Worm (Caenorhabditis elegans) whole organism, L4 larva: ENCODE data around the gene Y55D9A.2.

ENCODE experiments used
- F49E8.2 ChIP-seq: sonication (generic microtip); optimal IDR thresholded peaks from 2 replicates; lab custom pipeline; 2016; ENCODE audit warnings: missing compliant biosample characterization, mild to moderate bottlenecking, missing genetic modification characterization, borderline replicate concordance
- ceh-20 ChIP-seq: fragments of 200-800 bp; sonication (Bioruptor generic); IDR thresholded peaks from 2 replicates; pipeline ENCODE4 v1.3.6; 2022; ENCODE audit warnings: missing genetic modification reagents, missing genetic modification characterization, missing compliant biosample characterization
- daf-16 ChIP-seq, 3 experiments: sonication (generic microtip); optimal IDR thresholded peaks; 2 replicates each; lab custom pipeline; 2016 to 2017; ENCODE audit warnings: missing genetic modification characterization in 3 of 3, missing genetic modification reagents in 3 of 3, mild to moderate bottlenecking in 2 of 3, missing compliant biosample characterization in 2 of 3, missing biosample characterization in 1 of 3, moderate library complexity in 1 of 3
- dpl-1 ChIP-seq: fragments of 150-350 bp; optimal IDR thresholded peaks from 2 replicates; lab custom pipeline; 2014; ENCODE audit warnings: missing biosample characterization, missing genetic modification reagents, missing genetic modification characterization
- dve-1 ChIP-seq: sonication (generic microtip); optimal IDR thresholded peaks from 2 replicates; lab custom pipeline; 2017; ENCODE audit warnings: antibody characterized with exemption, mild to moderate bottlenecking, missing genetic modification characterization, missing compliant biosample characterization; ENCODE audit not compliant: insufficient read depth
- hif-1 ChIP-seq, 2 experiments: sonication (generic microtip); optimal IDR thresholded peaks; 2 replicates each; lab custom pipeline; 2016 to 2017; ENCODE audit warnings: missing compliant biosample characterization in 2 of 2, missing genetic modification characterization in 2 of 2, missing genetic modification reagents in 2 of 2, missing genotype in 2 of 2, mild to moderate bottlenecking in 1 of 2
- lin-13 ChIP-seq: fragments of 150-350 bp; optimal IDR thresholded peaks from 2 replicates; lab custom pipeline; 2014; ENCODE audit warnings: missing biosample characterization, missing genetic modification reagents, missing genetic modification characterization
- snpc-1.2 ChIP-seq: fragments of 200-800 bp; sonication (Bioruptor generic); IDR thresholded peaks from 2 replicates; pipeline ENCODE4 v1.3.6; 2022; ENCODE audit warnings: missing genetic modification reagents, missing genetic modification characterization, missing compliant biosample characterization
- unc-62 ChIP-seq, 3 experiments: fragments of 150-350 bp in 1 of 3; sonication (generic microtip); optimal IDR thresholded peaks in 2 of 3; peaks in 1 of 3; 1 replicate in 1 of 3; 2 replicates in 2 of 3; lab custom pipeline; 2014 to 2017; ENCODE audit warnings: missing biosample characterization in 3 of 3, missing genetic modification characterization in 3 of 3, missing genetic modification reagents in 3 of 3, missing genotype in 1 of 3

ce11 chrIV:12640137-12640536 lies 34.9 kb upstream of the Y55D9A.2 start, which contains the start of gene vha-7:
- TF ChIP-seq daf-16 (GFP tag; optimal IDR thresholded peaks at IDR 0.05; lab: Kevin White, UChicago) (no peak), daf-16 (tag; optimal IDR thresholded peaks at IDR 0.05; lab: Kevin White, UChicago) (no peak), dve-1 (tag; lab: Kevin White, UChicago) (no peak), lin-13 (GFP tag; lab: Kevin White, UChicago) (no peak), ceh-20 (GFP tag; lab: Robert Waterston, UW) (no peak), F49E8.2 (tag; lab: Kevin White, UChicago) (no peak), unc-62 (GFP tag; optimal IDR thresholded peaks at IDR 0.05 in 1 of 2; lab: Kevin White, UChicago) (no peak), unc-62 (tag; optimal IDR thresholded peaks at IDR 0.05; lab: Kevin White, UChicago) (no peak), dpl-1 (no peak), snpc-1.2 (GFP tag; lab: Robert Waterston, UW) (no peak), hif-1 (tag; optimal IDR thresholded peaks at IDR 0.05; lab: Kevin White, UChicago) (no peak)
